Worm (Caenorhabditis elegans) whole organism, young adult: ENCODE measurements around the gene nspb-12.

Experiments used
- B0035.1 ChIP-seq: sonication (generic microtip); optimal IDR thresholded peaks from 2 replicates; lab custom pipeline; 2016; ENCODE audit warnings: missing genetic modification characterization, mild to moderate bottlenecking, missing compliant biosample characterization, missing genotype, missing genetic modification reagents
- B0336.3 ChIP-seq: fragments of 200-800 bp; sonication (Bioruptor generic); IDR thresholded peaks from 2 replicates; pipeline ENCODE4 v1.3.6; 2022; ENCODE audit warnings: missing genetic modification characterization, missing compliant biosample characterization
- C06A6.2 ChIP-seq: fragments of 200-800 bp; sonication (Bioruptor generic); conservative IDR thresholded peaks from 2 replicates; pipeline ENCODE4 v1.3.6; 2022; ENCODE audit warnings: missing genetic modification characterization, missing compliant biosample characterization
- C17E4.6 ChIP-seq: fragments of 200-800 bp; sonication (Bioruptor generic); IDR thresholded peaks from 2 replicates; pipeline ENCODE4 v1.3.6; 2022; ENCODE audit warnings: missing genetic modification reagents, missing genetic modification characterization, missing compliant biosample characterization
- D2030.7 ChIP-seq: fragments of 200-800 bp; sonication (Bioruptor generic); IDR thresholded peaks from 2 replicates; pipeline ENCODE4 v1.3.6; 2022; ENCODE audit warnings: missing genetic modification reagents, missing genetic modification characterization, missing compliant biosample characterization
- F10E7.11 ChIP-seq: sonication (generic microtip); optimal IDR thresholded peaks from 2 replicates; lab custom pipeline; 2017; ENCODE audit warnings: mild to moderate bottlenecking, missing genetic modification characterization, moderate library complexity, missing compliant biosample characterization
- F39B2.1 ChIP-seq: fragments of 200-800 bp; sonication (Bioruptor generic); IDR thresholded peaks from 2 replicates; pipeline ENCODE4 v1.3.6; 2022; ENCODE audit warnings: missing genetic modification reagents, missing genetic modification characterization, missing compliant biosample characterization
- Y53G8AR.9 ChIP-seq: fragments of 200-800 bp; sonication (Bioruptor generic); conservative IDR thresholded peaks from 2 replicates; pipeline ENCODE4 v1.3.6; 2022; ENCODE audit warnings: missing genetic modification reagents, missing genetic modification characterization, missing compliant biosample characterization
- Y56A3A.18 ChIP-seq: fragments of 200-800 bp; sonication (Bioruptor generic); IDR thresholded peaks from 2 replicates; pipeline ENCODE4 v1.3.6; 2022; ENCODE audit warnings: missing genetic modification reagents, missing genetic modification characterization, missing compliant biosample characterization
- Y67H2A.10 ChIP-seq: fragments of 200-800 bp; sonication (Bioruptor generic); conservative IDR thresholded peaks from 2 replicates; pipeline ENCODE4 v1.3.6; 2022; ENCODE audit warnings: missing genetic modification reagents, missing genetic modification characterization, missing compliant biosample characterization
- ama-1 ChIP-seq, 3 experiments: fragments of 150-350 bp in 1 of 3; sonication (generic microtip) in 2 of 3; optimal IDR thresholded peaks; 2 replicates each; lab custom pipeline; 2014 to 2018; ENCODE audit warnings: missing biosample characterization in 2 of 3, missing genetic modification characterization in 2 of 3, missing genetic modification reagents in 2 of 3
- athp-1 ChIP-seq: sonication (generic microtip); optimal IDR thresholded peaks from 2 replicates; lab custom pipeline; 2017; ENCODE audit warnings: mild to moderate bottlenecking, missing genetic modification characterization, missing compliant biosample characterization
- cebp-1 ChIP-seq, 2 experiments: fragments of 200-800 bp in 1 of 2; sonication (Bioruptor generic) in 1 of 2; sonication (generic microtip) in 1 of 2; IDR thresholded peaks in 1 of 2; optimal IDR thresholded peaks in 1 of 2; 2 replicates each; pipeline versions ENCODE4 v1.3.6 to Lab custom; 2017 to 2022; ENCODE audit warnings: missing compliant biosample characterization in 2 of 2, missing genetic modification characterization in 2 of 2, mild to moderate bottlenecking in 1 of 2, missing genetic modification reagents in 1 of 2, moderate library complexity in 1 of 2
- ceh-100 ChIP-seq: fragments of 200-800 bp; sonication (Bioruptor generic); IDR thresholded peaks from 2 replicates; pipeline ENCODE4 v1.3.6; 2022; ENCODE audit warnings: missing genetic modification reagents, missing genetic modification characterization, missing compliant biosample characterization
- ceh-27 ChIP-seq: fragments of 200-800 bp; sonication (Bioruptor generic); optimal IDR thresholded peaks from 2 replicates; lab custom pipeline; 2018; ENCODE audit warnings: mild to moderate bottlenecking, missing genetic modification characterization, moderate library complexity, missing compliant biosample characterization
- chd-7 ChIP-seq: sonication (generic microtip); optimal IDR thresholded peaks from 2 replicates; lab custom pipeline; 2016; ENCODE audit warnings: mild to moderate bottlenecking, missing genetic modification characterization, moderate library complexity, missing compliant biosample characterization
- dox-1 ChIP-seq: fragments of 200-800 bp; sonication (Bioruptor generic); IDR thresholded peaks from 2 replicates; pipeline ENCODE4 v1.3.6; 2022; ENCODE audit warnings: missing genetic modification reagents, missing genetic modification characterization, missing compliant biosample characterization
- egl-44 ChIP-seq: fragments of 200-800 bp; sonication (Bioruptor generic); IDR thresholded peaks from 2 replicates; pipeline ENCODE4 v1.3.6; 2022; ENCODE audit warnings: missing genetic modification reagents, missing genetic modification characterization, missing compliant biosample characterization
- fkh-3 ChIP-seq: sonication (generic microtip); optimal IDR thresholded peaks from 2 replicates; lab custom pipeline; 2016; ENCODE audit warnings: mild to moderate bottlenecking, missing genetic modification characterization, missing compliant biosample characterization
- gei-17 ChIP-seq: fragments of 200-800 bp; sonication (Bioruptor generic); optimal IDR thresholded peaks from 2 replicates; lab custom pipeline; 2018; ENCODE audit warnings: mild to moderate bottlenecking, missing genetic modification characterization, missing compliant biosample characterization
- hlh-26 ChIP-seq: fragments of 200-800 bp; sonication (Bioruptor generic); conservative IDR thresholded peaks from 2 replicates; pipeline ENCODE4 v1.3.6; 2022; ENCODE audit warnings: missing genetic modification reagents, missing genetic modification characterization, missing compliant biosample characterization
- hmg-1.2 ChIP-seq: fragments of 200-800 bp; sonication (Bioruptor generic); IDR thresholded peaks from 2 replicates; pipeline ENCODE4 v1.3.6; 2022; ENCODE audit warnings: missing genetic modification reagents, missing genetic modification characterization, missing compliant biosample characterization
- hmg-20 ChIP-seq: fragments of 200-800 bp; sonication (Bioruptor generic); IDR thresholded peaks from 2 replicates; pipeline ENCODE4 v1.3.6; 2022; ENCODE audit warnings: missing genetic modification reagents, missing genetic modification characterization, missing compliant biosample characterization
- hrde-1 ChIP-seq: sonication (generic microtip); optimal IDR thresholded peaks from 2 replicates; lab custom pipeline; 2016; ENCODE audit warnings: missing genetic modification characterization, mild to moderate bottlenecking, missing compliant biosample characterization, moderate library complexity, missing genotype, missing genetic modification reagents, borderline replicate concordance
- lag-1 ChIP-seq: fragments of 200-800 bp; sonication (Bioruptor generic); IDR thresholded peaks from 2 replicates; pipeline ENCODE4 v1.3.6; 2022; ENCODE audit warnings: missing genetic modification reagents, missing genetic modification characterization, missing compliant biosample characterization
- lsl-1 ChIP-seq: fragments of 200-800 bp; sonication (Bioruptor generic); optimal IDR thresholded peaks from 2 replicates; lab custom pipeline; 2018; ENCODE audit warnings: mild to moderate bottlenecking, missing genetic modification characterization, moderate library complexity, missing compliant biosample characterization
- madf-10 ChIP-seq: sonication (generic microtip); optimal IDR thresholded peaks from 2 replicates; lab custom pipeline; 2016; ENCODE audit warnings: mild to moderate bottlenecking, missing genetic modification characterization, missing compliant biosample characterization
- madf-3 ChIP-seq: fragments of 200-800 bp; sonication (Bioruptor generic); IDR thresholded peaks from 2 replicates; pipeline ENCODE4 v1.3.6; 2022; ENCODE audit warnings: missing genetic modification reagents, missing genetic modification characterization, missing compliant biosample characterization
- mel-28 ChIP-seq: sonication (generic microtip); optimal IDR thresholded peaks from 2 replicates; lab custom pipeline; 2016; ENCODE audit warnings: borderline replicate concordance, mild to moderate bottlenecking, missing genetic modification characterization, missing compliant biosample characterization
- nfya-2 ChIP-seq: fragments of 200-800 bp; sonication (Bioruptor generic); IDR thresholded peaks from 2 replicates; pipeline ENCODE4 v1.3.6; 2022; ENCODE audit warnings: missing genetic modification reagents, missing genetic modification characterization, missing compliant biosample characterization
- nhr-27 ChIP-seq: fragments of 200-800 bp; sonication (Bioruptor generic); optimal IDR thresholded peaks from 2 replicates; lab custom pipeline; 2018; ENCODE audit warnings: mild to moderate bottlenecking, missing genetic modification characterization, moderate library complexity, missing compliant biosample characterization
- nhr-90 ChIP-seq: sonication (generic microtip); optimal IDR thresholded peaks from 2 replicates; lab custom pipeline; 2016; ENCODE audit warnings: missing genotype, mild to moderate bottlenecking, missing genetic modification characterization, missing compliant biosample characterization
- rcor-1 ChIP-seq: fragments of 200-800 bp; sonication (Bioruptor generic); IDR thresholded peaks from 2 replicates; pipeline ENCODE4 v1.3.6; 2022; ENCODE audit warnings: missing genetic modification reagents, missing genetic modification characterization, missing compliant biosample characterization
- rec-8 ChIP-seq, 2 experiments: sonication (generic microtip); optimal IDR thresholded peaks; 2 replicates each; lab custom pipeline; 2016; ENCODE audit warnings: mild to moderate bottlenecking in 2 of 2, missing genetic modification characterization in 2 of 2, missing genetic modification reagents in 2 of 2, missing genotype in 2 of 2, missing biosample characterization in 1 of 2, missing compliant biosample characterization in 1 of 2, moderate library complexity in 1 of 2
- rpc-1 ChIP-seq, 2 experiments: fragments of 150-350 bp in 1 of 2; sonication (generic microtip) in 1 of 2; optimal IDR thresholded peaks; 2 replicates each; lab custom pipeline; 2014 to 2018; ENCODE audit warnings: missing biosample characterization in 1 of 2, missing genetic modification characterization in 1 of 2, missing genetic modification reagents in 1 of 2, missing genotype in 1 of 2
- sdz-38 ChIP-seq: sonication (generic microtip); optimal IDR thresholded peaks from 2 replicates; lab custom pipeline; 2016; ENCODE audit warnings: missing genotype, missing genetic modification characterization, missing compliant biosample characterization
- sptf-2 ChIP-seq: fragments of 200-800 bp; sonication (Bioruptor generic); optimal IDR thresholded peaks from 2 replicates; lab custom pipeline; 2018; ENCODE audit warnings: mild to moderate bottlenecking, missing genetic modification characterization, missing compliant biosample characterization
- tbx-9 ChIP-seq: sonication (generic microtip); optimal IDR thresholded peaks from 2 replicates; lab custom pipeline; 2016; ENCODE audit warnings: borderline replicate concordance, missing genetic modification characterization, inconsistent platforms, missing compliant biosample characterization
- tlf-1 ChIP-seq: fragments of 200-800 bp; sonication (Bioruptor generic); optimal IDR thresholded peaks from 2 replicates; lab custom pipeline; 2018; ENCODE audit warnings: mild to moderate bottlenecking, missing genetic modification characterization, missing compliant biosample characterization
- unc-130 ChIP-seq: sonication (generic microtip); optimal IDR thresholded peaks from 2 replicates; lab custom pipeline; 2016; ENCODE audit warnings: missing genetic modification reagents, missing genetic modification characterization, missing compliant biosample characterization
- zfh-2 ChIP-seq: fragments of 200-800 bp; sonication (Bioruptor generic); conservative IDR thresholded peaks from 2 replicates; pipeline ENCODE4 v1.3.6; 2022; ENCODE audit warnings: missing genetic modification reagents, missing genetic modification characterization, missing compliant biosample characterization
- ztf-26 ChIP-seq: sonication (generic microtip); optimal IDR thresholded peaks from 2 replicates; lab custom pipeline; 2017; ENCODE audit warnings: missing genetic modification characterization, missing compliant biosample characterization

The nspb-12 gene

ce11 chrIII:5564325-5564724 lies 4.3 kb downstream of the nspb-12 start:
- TF ChIP-seq sdz-38 (tag; lab: Kevin White, UChicago), result no peak
- no peak for TF ChIP-seq gei-17 (GFP tag; lab: Kevin White, UChicago)
- TF ChIP-seq ceh-100 (GFP tag; lab: Robert Waterston, UW), result no peak
- no peak for TF ChIP-seq chd-7 (tag; lab: Kevin White, UChicago)
- no peak for TF ChIP-seq B0035.1
- no peak for TF ChIP-seq Y67H2A.10
- TF ChIP-seq F10E7.11, result no peak
- TF ChIP-seq unc-130, result no peak
- no peak for TF ChIP-seq rpc-1 (optimal IDR thresholded peaks at IDR 0.05; lab: Kevin White, UChicago)
- TF ChIP-seq rpc-1 (tag; optimal IDR thresholded peaks at IDR 0.05; lab: Kevin White, UChicago), result no peak
- TF ChIP-seq zfh-2 (GFP tag; lab: Robert Waterston, UW), result no peak
- no peak for TF ChIP-seq ztf-26 (tag; lab: Kevin White, UChicago)
- TF ChIP-seq hmg-20 (GFP tag; lab: Robert Waterston, UW), result no peak
- no peak for TF ChIP-seq sptf-2
- no peak for TF ChIP-seq hlh-26 (GFP tag; lab: Robert Waterston, UW)
- TF ChIP-seq D2030.7 (GFP tag; lab: Robert Waterston, UW), result no peak
- TF ChIP-seq lag-1 (GFP tag; lab: Robert Waterston, UW), result no peak
- TF ChIP-seq C17E4.6 (GFP tag; lab: Robert Waterston, UW), result no peak
- no peak for TF ChIP-seq mel-28 (tag; lab: Kevin White, UChicago)
- TF ChIP-seq Y56A3A.18 (GFP tag; lab: Robert Waterston, UW), result no peak
- no peak for TF ChIP-seq nhr-90 (tag; lab: Kevin White, UChicago)

- TF ChIP-seq hmg-1.2 (0 out of 2 replicates have a peak, but pooled peaks have one; percentile 10), F39B2.1 (GFP tag; lab: Robert Waterston, UW) (no peak), zfh-2 (GFP tag; lab: Robert Waterston, UW) (peak; percentile 84), ceh-27 (GFP tag; lab: Kevin White, UChicago) (no peak), lsl-1 (GFP tag; lab: Kevin White, UChicago) (no peak)
These were observed 4.9 kb downstream of the nspb-12 start for ce11 chrIII:5563680-5564079.

- TF ChIP-seq ama-1 (optimal IDR thresholded peaks at IDR 0.05; lab: Kevin White, UChicago) (peak; percentile 52), ama-1 (GFP tag; optimal IDR thresholded peaks at IDR 0.05; lab: Kevin White, UChicago) (no peak), hmg-1.2 (0 out of 2 replicates have a peak, but pooled peaks have one; percentile 16), dox-1 (GFP tag; lab: Robert Waterston, UW) (0 out of 2 replicates have a peak, but pooled peaks have one; percentile 15), madf-3 (peak; percentile 47; the same call in 1 of the 2 replicates), rcor-1 (GFP tag; lab: Robert Waterston, UW) (no peak), tlf-1 (GFP tag; lab: Kevin White, UChicago) (peak; percentile 25), nhr-90 (tag; lab: Kevin White, UChicago) (peak; percentile 59), B0035.1 (peak; percentile 9), F10E7.11 (peak; percentile 18), fkh-3 (peak; percentile 32), madf-10 (tag; lab: Kevin White, UChicago) (peak; percentile 26), tbx-9 (tag; lab: Kevin White, UChicago) (no peak), B0336.3 (GFP tag; lab: Robert Waterston, UW) (peak; percentile 63; the same call in 1 of the 2 replicates), Y53G8AR.9 (GFP tag; lab: Robert Waterston, UW) (peak; percentile 86), nhr-27 (peak; percentile 1), C06A6.2 (0 out of 2 replicates have a peak, but pooled peaks have one; percentile 39), hrde-1 (tag; lab: Kevin White, UChicago) (no peak), hmg-20 (GFP tag; lab: Robert Waterston, UW) (0 out of 2 replicates have a peak, but pooled peaks have one; percentile 51), nfya-2 (GFP tag; lab: Robert Waterston, UW) (0 out of 2 replicates have a peak, but pooled peaks have one; percentile 76), unc-130 (no peak), egl-44 (GFP tag; lab: Robert Waterston, UW) (0 out of 2 replicates have a peak, but pooled peaks have one; percentile 57), gei-17 (GFP tag; lab: Kevin White, UChicago) (no peak), cebp-1 (GFP tag; IDR thresholded peaks at IDR 0.05; lab: Robert Waterston, UW) (no peak), cebp-1 (tag; optimal IDR thresholded peaks at IDR 0.05; lab: Kevin White, UChicago) (peak; percentile 55), rec-8 (tag; optimal IDR thresholded peaks at IDR 0.05; lab: Kevin White, UChicago) (peak in 1 of 2 experiments; percentile 24), athp-1 (tag; lab: Kevin White, UChicago) (peak; percentile 70)
These were observed 11.2 kb downstream of the nspb-12 start, which contains the start of gene rpc-2 for ce11 chrIII:5557246-5557819. Gene rpc-2, plus strand, starts transcription at chrIII:5557365.
